Fruit fly (Drosophila melanogaster) whole organism, pupa: Measurements from ENCODE around the gene CG14568.

ENCODE experiments used
- CG10348 ChIP-seq: fragments of 200-800 bp; sonication (Bioruptor generic); IDR thresholded peaks from 2 replicates; pipeline ENCODE4 v1.3.6; 2022; ENCODE audit warnings: missing biosample characterization, missing genetic modification characterization
- CG13204 ChIP-seq: fragments of 200-800 bp; sonication (Bioruptor generic); optimal IDR thresholded peaks from 2 replicates; lab custom pipeline; 2018; ENCODE audit warnings: missing biosample characterization, mild to moderate bottlenecking, missing genetic modification characterization, moderate library complexity
- CG14655 ChIP-seq: fragments of 200-800 bp; sonication (Bioruptor generic); optimal IDR thresholded peaks from 3 replicates; lab custom pipeline; 2017; ENCODE audit warnings: mild to moderate bottlenecking, missing biosample characterization, missing genetic modification reagents, missing genetic modification characterization
- CG15710 ChIP-seq: fragments of 200-800 bp; sonication (Bioruptor generic); optimal IDR thresholded peaks from 2 replicates; lab custom pipeline; 2018; ENCODE audit warnings: missing biosample characterization, mild to moderate bottlenecking, missing genetic modification characterization, moderate library complexity
- CG17806 ChIP-seq: fragments of 200-800 bp; sonication (Bioruptor generic); optimal IDR thresholded peaks from 2 replicates; lab custom pipeline; 2018; ENCODE audit warnings: missing biosample characterization, mild to moderate bottlenecking, missing genetic modification characterization, moderate library complexity
- CG32121 ChIP-seq: fragments of 200-800 bp; sonication (Bioruptor generic); IDR thresholded peaks from 2 replicates; pipeline ENCODE4 v1.3.6; 2022; ENCODE audit warnings: missing biosample characterization, missing genetic modification characterization
- CG34367 ChIP-seq: fragments of 200-800 bp; sonication (Bioruptor generic); optimal IDR thresholded peaks from 2 replicates; lab custom pipeline; 2018; ENCODE audit warnings: missing biosample characterization, mild to moderate bottlenecking, missing genetic modification characterization
- CG4496 ChIP-seq: fragments of 200-800 bp; sonication (Bioruptor generic); IDR thresholded peaks from 3 replicates; pipeline ENCODE4 v1.3.6; 2022; ENCODE audit warnings: missing biosample characterization, missing genetic modification characterization
- CG8159 ChIP-seq: fragments of 200-800 bp; sonication (Bioruptor generic); optimal IDR thresholded peaks from 3 replicates; lab custom pipeline; 2018; ENCODE audit warnings: missing biosample characterization, mild to moderate bottlenecking, missing genetic modification characterization, moderate library complexity
- CG8301 ChIP-seq: fragments of 200-800 bp; sonication (Bioruptor generic); optimal IDR thresholded peaks from 2 replicates; lab custom pipeline; 2018; ENCODE audit warnings: missing biosample characterization, mild to moderate bottlenecking, missing genetic modification characterization
- CG9948 ChIP-seq: fragments of 200-800 bp; sonication (Bioruptor generic); optimal IDR thresholded peaks from 2 replicates; lab custom pipeline; 2018; ENCODE audit warnings: missing biosample characterization, mild to moderate bottlenecking, missing genetic modification characterization, moderate library complexity
- D1 ChIP-seq: fragments of 200-800 bp; sonication (Bioruptor generic); optimal IDR thresholded peaks from 2 replicates; lab custom pipeline; 2018; ENCODE audit warnings: missing biosample characterization, mild to moderate bottlenecking, missing genetic modification characterization, moderate library complexity
- EcR ChIP-seq: fragments of 200-800 bp; sonication (Bioruptor generic); optimal IDR thresholded peaks from 3 replicates; lab custom pipeline; 2019; ENCODE audit warnings: missing biosample characterization, missing genetic modification characterization, mild to moderate bottlenecking, moderate library complexity, missing genetic modification reagents
- Ets98B ChIP-seq: fragments of 200-800 bp; sonication (Bioruptor generic); IDR thresholded peaks from 2 replicates; pipeline ENCODE4 v1.3.6; 2022; ENCODE audit warnings: missing biosample characterization, missing genetic modification characterization
- Pif1A ChIP-seq: fragments of 200-800 bp; sonication (Bioruptor generic); optimal IDR thresholded peaks from 3 replicates; lab custom pipeline; 2016; ENCODE audit warnings: missing biosample characterization, missing genetic modification characterization
- Pif1B ChIP-seq: fragments of 200-800 bp; sonication (Bioruptor generic); optimal IDR thresholded peaks from 3 replicates; lab custom pipeline; 2016; ENCODE audit warnings: missing biosample characterization, missing genetic modification characterization
- Snoo ChIP-seq: fragments of 200-800 bp; sonication (Bioruptor generic); optimal IDR thresholded peaks from 3 replicates; lab custom pipeline; 2017; ENCODE audit warnings: missing biosample characterization, mild to moderate bottlenecking, missing genetic modification characterization, inconsistent platforms
- fd96Ca ChIP-seq: fragments of 200-800 bp; sonication (Bioruptor generic); IDR thresholded peaks from 3 replicates; pipeline ENCODE4 v1.3.6; 2022; ENCODE audit warnings: missing biosample characterization, missing genetic modification characterization
- gl ChIP-seq: fragments of 200-800 bp; sonication (Bioruptor generic); optimal IDR thresholded peaks from 2 replicates; lab custom pipeline; 2018; ENCODE audit warnings: missing biosample characterization, mild to moderate bottlenecking, missing genetic modification characterization
- rn ChIP-seq: fragments of 200-800 bp; sonication (Bioruptor generic); IDR thresholded peaks from 2 replicates; pipeline ENCODE4 v1.3.6; 2022; ENCODE audit warnings: missing biosample characterization, missing genetic modification characterization

CG14568 gene

DNA sequence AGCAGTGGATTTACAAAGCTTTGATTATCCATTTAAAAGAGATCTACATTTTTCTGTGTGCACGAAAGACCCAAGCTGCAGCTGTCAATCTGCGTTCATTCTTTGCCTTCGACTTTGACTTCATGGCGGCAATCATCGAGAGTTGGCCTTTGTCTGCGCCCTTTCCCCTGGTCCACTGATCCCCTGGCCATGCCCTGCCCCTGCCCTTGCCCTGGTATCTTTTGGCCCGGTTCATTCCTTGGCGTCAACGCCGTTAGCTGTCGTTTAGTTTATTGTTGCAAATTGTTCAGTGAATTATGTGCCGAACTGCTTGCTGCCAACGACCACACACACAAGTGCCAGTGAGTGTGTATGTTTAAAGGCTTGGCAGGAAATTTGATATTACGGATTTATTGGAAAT, 32.3 kb downstream of the CG14568 start:
- TF ChIP-seq CG34367 (tag; lab: Kevin White, UChicago) (no peak), EcR (GFP tag; lab: Kevin White, UChicago) (peak; percentile 66)

DNA sequence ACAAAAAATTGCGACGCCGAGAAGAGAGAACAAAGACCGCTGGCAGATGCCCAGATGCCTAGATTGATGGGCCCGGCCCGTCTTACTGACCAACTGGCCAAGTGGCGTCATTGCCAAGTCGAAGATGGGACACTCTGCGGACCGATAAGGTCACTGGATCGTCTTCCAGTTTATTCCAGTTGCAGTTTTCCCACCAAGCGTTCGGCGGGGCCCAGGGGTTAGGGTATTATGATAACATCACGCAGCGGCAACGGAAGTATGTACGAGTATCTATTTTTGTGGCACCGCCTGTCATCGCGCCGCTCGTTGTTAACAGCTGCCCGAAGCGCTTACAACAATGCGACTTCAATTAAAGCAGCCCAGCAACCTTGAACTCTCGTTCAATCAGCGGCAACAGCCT, 33.2 kb downstream of the CG14568 start:
- TF ChIP-seq CG32121 (GFP tag; lab: Robert Waterston, UW) (no peak), CG34367 (tag; lab: Kevin White, UChicago) (no peak), CG13204 (GFP tag; lab: Kevin White, UChicago) (peak; percentile 16), EcR (GFP tag; lab: Kevin White, UChicago) (peak; percentile 75), Pif1A (GFP tag; lab: Kevin White, UChicago) (no peak), CG9948 (tag; lab: Kevin White, UChicago) (no peak), CG8159 (tag; lab: Kevin White, UChicago) (no peak), CG14655 (GFP tag; lab: Kevin White, UChicago) (no peak), CG15710 (no peak), fd96Ca (GFP tag; lab: Robert Waterston, UW) (no peak), CG8301 (no peak)

DNA sequence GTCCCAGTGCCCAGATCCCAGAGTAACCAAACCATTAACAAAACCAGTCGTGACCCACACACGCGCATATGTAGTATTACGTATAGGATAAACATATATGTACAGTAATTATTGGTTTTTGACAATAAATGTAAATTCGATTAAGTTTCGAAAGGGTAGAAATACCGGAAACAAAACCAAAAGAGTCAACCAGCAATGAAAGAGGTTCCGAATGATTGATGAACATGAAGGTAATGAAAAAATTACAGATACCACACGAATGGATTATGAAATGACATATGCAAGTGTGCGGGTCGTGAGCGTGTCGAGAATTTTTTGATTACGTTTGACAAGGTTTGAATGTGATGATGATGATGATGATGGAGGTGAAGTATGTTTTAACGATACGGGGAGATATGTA, 38.6 kb downstream of the CG14568 start:
- no peak for TF ChIP-seq CG9948 (tag; lab: Kevin White, UChicago)
- TF ChIP-seq CG10348 (GFP tag; lab: Robert Waterston, UW), result no peak
- no peak for TF ChIP-seq CG15710
- TF ChIP-seq CG34367 (tag; lab: Kevin White, UChicago), result no peak
- TF ChIP-seq CG13204 (GFP tag; lab: Kevin White, UChicago), result peak; percentile 0
- no peak for TF ChIP-seq CG17806 (tag; lab: Kevin White, UChicago)
- TF ChIP-seq Pif1A (GFP tag; lab: Kevin White, UChicago), result no peak
- no peak for TF ChIP-seq gl
- TF ChIP-seq, all 21 proteins: peak for 1

DNA sequence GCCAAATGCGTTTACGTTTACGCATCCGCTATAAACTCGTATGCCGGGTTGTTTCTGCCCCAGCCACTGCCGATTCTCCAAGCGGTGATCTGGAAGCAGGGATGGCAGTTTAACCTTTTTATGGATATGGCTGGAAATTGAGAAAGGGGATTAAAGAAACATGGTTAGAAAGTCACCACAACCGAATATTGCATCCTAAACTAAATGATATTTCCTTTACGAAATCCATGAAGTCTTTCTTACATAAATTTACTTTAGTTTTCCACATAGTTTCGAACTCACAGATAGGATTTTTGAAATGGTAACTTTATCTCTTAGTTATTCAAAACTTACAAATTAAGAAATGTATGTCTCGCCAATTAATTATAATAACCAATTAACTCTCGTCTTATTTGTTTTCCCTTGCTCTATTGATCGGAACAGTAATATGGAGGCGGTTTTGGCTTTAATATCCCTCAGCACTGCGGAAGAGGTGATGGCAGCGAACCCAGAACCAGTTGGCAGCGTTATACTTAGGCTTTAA, 44.6 kb downstream of the CG14568 start:
- TF ChIP-seq Snoo (tag; lab: Kevin White, UChicago), result no peak
- no peak for TF ChIP-seq D1 (tag; lab: Kevin White, UChicago)
- TF ChIP-seq CG9948 (tag; lab: Kevin White, UChicago), result no peak
- no peak for TF ChIP-seq CG32121 (GFP tag; lab: Robert Waterston, UW)
- no peak for TF ChIP-seq rn (GFP tag; lab: Robert Waterston, UW)
- TF ChIP-seq CG8301, result no peak
- TF ChIP-seq EcR (GFP tag; lab: Kevin White, UChicago), result no peak
- TF ChIP-seq CG10348 (GFP tag; lab: Robert Waterston, UW), result no peak
- TF ChIP-seq CG8159 (tag; lab: Kevin White, UChicago), result no peak
- TF ChIP-seq fd96Ca (GFP tag; lab: Robert Waterston, UW), result no peak
- TF ChIP-seq Pif1B, result no peak

DNA sequence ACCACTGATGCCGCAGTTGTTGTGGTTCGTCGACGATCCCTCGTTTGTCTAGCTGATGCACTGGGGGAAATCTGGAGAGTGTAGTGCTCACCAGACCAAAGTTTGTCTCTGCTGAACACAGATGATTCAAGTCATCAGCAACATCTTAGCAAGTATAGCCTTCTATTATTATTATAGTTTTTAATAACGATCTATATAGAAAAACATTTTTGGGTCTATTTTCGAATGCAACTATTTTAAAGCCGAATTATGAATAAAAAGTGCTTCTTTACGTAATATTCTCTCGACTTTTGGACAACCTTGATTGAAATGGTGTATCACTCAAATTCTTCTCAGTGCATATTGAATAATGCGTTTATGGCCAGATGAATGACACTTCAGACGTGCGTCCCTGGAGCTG, 47.5 kb downstream of the CG14568 start:
- TF ChIP-seq CG34367 (tag; lab: Kevin White, UChicago), result peak; percentile 88
- peak; percentile 47; the same call in 1 of the 3 replicates for TF ChIP-seq CG4496 (GFP tag; lab: Robert Waterston, UW)
- TF ChIP-seq Ets98B (GFP tag; lab: Robert Waterston, UW), result no peak
- peak; percentile 79 for TF ChIP-seq D1 (tag; lab: Kevin White, UChicago)
- no peak for TF ChIP-seq CG10348 (GFP tag; lab: Robert Waterston, UW)
- peak; percentile 69 for TF ChIP-seq CG8301
- peak; percentile 83 for TF ChIP-seq CG13204 (GFP tag; lab: Kevin White, UChicago)
- no peak for TF ChIP-seq CG32121 (GFP tag; lab: Robert Waterston, UW)
- peak; percentile 92 for TF ChIP-seq CG15710
- TF ChIP-seq gl, result peak; percentile 74
- peak; percentile 94 for TF ChIP-seq CG8159 (tag; lab: Kevin White, UChicago)
- TF ChIP-seq CG17806 (tag; lab: Kevin White, UChicago), result peak; percentile 87
- peak; percentile 74 for TF ChIP-seq Pif1A (GFP tag; lab: Kevin White, UChicago)
- TF ChIP-seq Pif1B, result peak; percentile 77
- peak; percentile 82 for TF ChIP-seq EcR (GFP tag; lab: Kevin White, UChicago)
- TF ChIP-seq CG14655 (GFP tag; lab: Kevin White, UChicago), result peak; percentile 86
- no peak for TF ChIP-seq rn (GFP tag; lab: Robert Waterston, UW)
- peak; percentile 49; the same call in 1 of the 3 replicates for TF ChIP-seq fd96Ca (GFP tag; lab: Robert Waterston, UW)
- TF ChIP-seq CG9948 (tag; lab: Kevin White, UChicago), result peak; percentile 87

DNA sequence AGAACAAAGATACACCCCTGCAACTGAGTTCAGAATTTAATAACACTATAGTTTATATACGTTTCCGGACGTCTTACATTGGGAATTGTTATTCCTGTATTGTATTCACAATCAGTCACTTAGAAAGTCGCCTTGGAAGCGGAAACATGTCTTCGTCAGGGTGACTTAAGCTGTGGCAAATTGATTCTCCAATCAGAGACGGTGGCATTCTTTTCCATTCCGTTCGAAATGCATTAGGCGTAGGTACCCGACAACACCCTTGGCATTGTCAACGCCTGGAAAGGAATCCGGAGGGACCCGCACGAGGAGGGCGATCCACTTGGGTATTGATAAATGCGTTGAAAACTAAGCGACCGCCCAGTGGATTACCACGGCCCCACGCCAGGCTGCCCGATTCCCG, 49.3 kb downstream of the CG14568 start, which contains the start of gene Sfp78E:
Gene Sfp78E, minus strand, starts transcription at position 101 of the 400 bp plus-strand sequence.
- TF ChIP-seq CG9948 (tag; lab: Kevin White, UChicago), result no peak
- TF ChIP-seq, all 21 proteins: peak for 0
